Fruit fly (Drosophila melanogaster) whole organism, embryonic: Measurements from ENCODE around the gene PGRP-LF.

Experiments used
- B-H2 ChIP-seq: fragments of 200-800 bp; sonication (Bioruptor generic); optimal IDR thresholded peaks from 2 replicates; lab custom pipeline; 2018; ENCODE audit warnings: missing biosample characterization, mild to moderate bottlenecking, missing genetic modification characterization
- CG11456 ChIP-seq: fragments of 200-800 bp; sonication (Bioruptor generic); IDR thresholded peaks from 3 replicates; pipeline ENCODE4 v1.3.6; 2022; ENCODE audit warnings: missing biosample characterization, missing genetic modification characterization
- CG12391 ChIP-seq: fragments of 200-800 bp; sonication (Bioruptor generic); optimal IDR thresholded peaks from 3 replicates; lab custom pipeline; 2018; ENCODE audit warnings: missing biosample characterization, mild to moderate bottlenecking, missing genetic modification characterization, moderate library complexity
- CG13123 ChIP-seq: fragments of 200-800 bp; sonication (Bioruptor generic); optimal IDR thresholded peaks from 2 replicates; lab custom pipeline; 2016; ENCODE audit warnings: missing biosample characterization, missing genetic modification characterization
- CG14667 ChIP-seq: fragments of 200-800 bp; sonication (Bioruptor generic); IDR thresholded peaks from 2 replicates; pipeline ENCODE4 v1.3.6; 2022; ENCODE audit warnings: missing biosample characterization, missing genetic modification characterization
- CG17186 ChIP-seq: fragments of 200-800 bp; sonication (Bioruptor generic); optimal IDR thresholded peaks from 3 replicates; lab custom pipeline; 2017; ENCODE audit warnings: missing biosample characterization, missing genetic modification reagents, missing genetic modification characterization
- CG17829 ChIP-seq: fragments of 200-800 bp; optimal IDR thresholded peaks from 2 replicates; lab custom pipeline; 2019; ENCODE audit warnings: missing biosample characterization, mild to moderate bottlenecking, missing genetic modification characterization, moderate library complexity
- CG18619 ChIP-seq: fragments of 200-800 bp; sonication (Bioruptor generic); optimal IDR thresholded peaks from 3 replicates; lab custom pipeline; 2017; ENCODE audit warnings: missing biosample characterization, mild to moderate bottlenecking, missing genetic modification characterization
- CG18764 ChIP-seq: fragments of 200-800 bp; sonication (Bioruptor generic); optimal IDR thresholded peaks from 3 replicates; lab custom pipeline; 2016; ENCODE audit warnings: missing biosample characterization, missing genetic modification characterization
- CG2120 ChIP-seq: fragments of 200-800 bp; sonication (Bioruptor generic); optimal IDR thresholded peaks from 3 replicates; lab custom pipeline; 2016; ENCODE audit warnings: missing biosample characterization, missing genetic modification characterization
- CG30431 ChIP-seq: fragments of 200-800 bp; sonication (Bioruptor generic); optimal IDR thresholded peaks from 2 replicates; lab custom pipeline; 2017; ENCODE audit warnings: missing biosample characterization, missing genetic modification characterization
- CG4282 ChIP-seq: fragments of 200-800 bp; sonication (Bioruptor generic); optimal IDR thresholded peaks from 2 replicates; lab custom pipeline; 2016; ENCODE audit warnings: missing biosample characterization, missing genetic modification characterization
- CG4328 ChIP-seq: fragments of 200-800 bp; sonication (Bioruptor generic); optimal IDR thresholded peaks from 3 replicates; lab custom pipeline; 2017; ENCODE audit warnings: missing biosample characterization, missing genetic modification reagents, missing genetic modification characterization
- CG4360 ChIP-seq: fragments of 200-800 bp; sonication (Bioruptor generic); IDR thresholded peaks from 2 replicates; pipeline ENCODE4 v1.3.6; 2022; ENCODE audit warnings: missing biosample characterization, missing genetic modification characterization
- CG7745 ChIP-seq: fragments of 200-800 bp; sonication (Bioruptor generic); optimal IDR thresholded peaks from 2 replicates; lab custom pipeline; 2018; ENCODE audit warnings: missing biosample characterization, mild to moderate bottlenecking, missing genetic modification characterization, moderate library complexity
- CG7963 ChIP-seq: fragments of 200-800 bp; sonication (Bioruptor generic); IDR thresholded peaks from 3 replicates; pipeline ENCODE4 v1.3.6; 2022; ENCODE audit warnings: missing biosample characterization, missing genetic modification characterization; ENCODE audit not compliant: partially characterized antibody
- CG7987 ChIP-seq: fragments of 200-800 bp; sonication (Bioruptor generic); optimal IDR thresholded peaks from 2 replicates; lab custom pipeline; 2018; ENCODE audit warnings: missing biosample characterization, mild to moderate bottlenecking, missing genetic modification characterization, moderate library complexity
- CG9932 ChIP-seq: fragments of 200-800 bp; sonication (Bioruptor generic); IDR thresholded peaks from 2 replicates; pipeline ENCODE4 v1.3.6; 2022; ENCODE audit warnings: missing biosample characterization, missing genetic modification characterization
- CrebB ChIP-seq: fragments of 200-800 bp; sonication (Bioruptor generic); optimal IDR thresholded peaks from 3 replicates; lab custom pipeline; 2018; ENCODE audit warnings: missing biosample characterization, mild to moderate bottlenecking, missing genetic modification characterization
- Eip74EF ChIP-seq, 2 experiments: fragments of 200-800 bp in 1 of 2; fragments of >200 bp in 1 of 2; sonication (Bioruptor generic) in 1 of 2; optimal IDR thresholded peaks; 2 replicates each; lab custom pipeline; 2017 to 2019; ENCODE audit warnings: missing biosample characterization in 2 of 2, missing genetic modification characterization in 2 of 2, mild to moderate bottlenecking in 1 of 2, moderate library complexity in 1 of 2
- GATAe ChIP-seq: fragments of 200-800 bp; sonication (Bioruptor generic); conservative IDR thresholded peaks from 2 replicates; pipeline ENCODE4 v1.3.6; 2022; ENCODE audit warnings: missing biosample characterization, missing genetic modification characterization
- Hey ChIP-seq: fragments of 200-800 bp; sonication (Bioruptor generic); optimal IDR thresholded peaks from 3 replicates; lab custom pipeline; 2018; ENCODE audit warnings: missing biosample characterization, mild to moderate bottlenecking, missing genetic modification characterization
- Hr39 ChIP-seq: fragments of >200 bp; optimal IDR thresholded peaks from 2 replicates; lab custom pipeline; 2017
- Hsf ChIP-seq: fragments of 200-800 bp; sonication (Bioruptor generic); optimal IDR thresholded peaks from 3 replicates; lab custom pipeline; 2016; ENCODE audit warnings: missing biosample characterization, missing genetic modification characterization
- MBD-R2 ChIP-seq: fragments of 200-800 bp; sonication (Bioruptor generic); IDR thresholded peaks from 2 replicates; pipeline ENCODE4 v1.3.6; 2022; ENCODE audit warnings: missing biosample characterization, missing genetic modification characterization
- NFAT ChIP-seq: fragments of 200-800 bp; sonication (Bioruptor generic); IDR thresholded peaks from 2 replicates; pipeline ENCODE4 v1.3.6; 2022; ENCODE audit warnings: missing biosample characterization, missing genetic modification characterization
- Side ChIP-seq: fragments of 200-800 bp; sonication (Bioruptor generic); optimal IDR thresholded peaks from 2 replicates; lab custom pipeline; 2016; ENCODE audit warnings: missing biosample characterization, missing genetic modification characterization
- Sox100B ChIP-seq: fragments of 200-800 bp; sonication (Bioruptor generic); optimal IDR thresholded peaks from 3 replicates; lab custom pipeline; 2018; ENCODE audit warnings: missing biosample characterization, mild to moderate bottlenecking, missing genetic modification characterization
- ac ChIP-seq: fragments of 200-800 bp; sonication (Bioruptor generic); optimal IDR thresholded peaks from 3 replicates; lab custom pipeline; 2017; ENCODE audit warnings: missing biosample characterization, mild to moderate bottlenecking, missing genetic modification characterization
- ap ChIP-seq: fragments of 200-800 bp; sonication (Bioruptor generic); IDR thresholded peaks from 2 replicates; pipeline ENCODE4 v1.3.6; 2022; ENCODE audit warnings: missing biosample characterization, missing genetic modification characterization
- ash1 ChIP-seq: fragments of 200-800 bp; sonication (Bioruptor generic); optimal IDR thresholded peaks from 2 replicates; lab custom pipeline; 2018; ENCODE audit warnings: missing biosample characterization, mild to moderate bottlenecking, missing genetic modification characterization
- az2 ChIP-seq: fragments of 200-800 bp; sonication (Bioruptor generic); optimal IDR thresholded peaks from 3 replicates; lab custom pipeline; 2016; ENCODE audit warnings: missing biosample characterization, missing genetic modification characterization
- chn ChIP-seq: fragments of 200-800 bp; sonication (Bioruptor generic); optimal IDR thresholded peaks from 2 replicates; lab custom pipeline; 2016; ENCODE audit warnings: missing biosample characterization, missing genetic modification characterization
- eve ChIP-seq, 2 experiments: fragments of >200 bp; optimal IDR thresholded peaks; 2 replicates each; lab custom pipeline; 2017; ENCODE audit warnings: missing biosample characterization in 2 of 2, missing genetic modification characterization in 2 of 2
- gce ChIP-seq: fragments of 200-800 bp; sonication (Bioruptor generic); IDR thresholded peaks from 3 replicates; pipeline ENCODE4 v1.3.6; 2022; ENCODE audit warnings: missing biosample characterization, missing genetic modification characterization
- hbn ChIP-seq: fragments of 200-800 bp; sonication (Bioruptor generic); IDR thresholded peaks from 2 replicates; pipeline ENCODE4 v1.3.6; 2022; ENCODE audit warnings: missing biosample characterization, missing genetic modification characterization; ENCODE audit not compliant: partially characterized antibody
- hkb ChIP-seq, 2 experiments: fragments of 200-800 bp in 1 of 2; fragments of >200 bp in 1 of 2; sonication (Bioruptor generic) in 1 of 2; IDR thresholded peaks in 1 of 2; optimal IDR thresholded peaks in 1 of 2; 2 replicates each; pipeline versions ENCODE4 v1.3.6 to Lab custom; 2017 to 2022; ENCODE audit warnings: missing biosample characterization in 1 of 2, missing genetic modification characterization in 1 of 2
- jigr1 ChIP-seq: fragments of 200-800 bp; sonication (Bioruptor generic); IDR thresholded peaks from 3 replicates; pipeline ENCODE4 v1.3.6; 2022; ENCODE audit warnings: missing biosample characterization, missing genetic modification characterization
- lilli ChIP-seq: fragments of 200-800 bp; sonication (Bioruptor generic); optimal IDR thresholded peaks from 3 replicates; lab custom pipeline; 2016; ENCODE audit warnings: missing biosample characterization, missing genetic modification characterization
- mld ChIP-seq: fragments of 200-800 bp; sonication (Bioruptor generic); IDR thresholded peaks from 3 replicates; pipeline ENCODE4 v1.3.6; 2022; ENCODE audit warnings: missing biosample characterization, missing genetic modification characterization; ENCODE audit not compliant: partially characterized antibody
- org-1 ChIP-seq: fragments of 200-800 bp; sonication (Bioruptor generic); optimal IDR thresholded peaks from 2 replicates; lab custom pipeline; 2017; ENCODE audit warnings: missing biosample characterization, missing genetic modification characterization
- pb ChIP-seq: fragments of 200-800 bp; sonication (Bioruptor generic); optimal IDR thresholded peaks from 3 replicates; lab custom pipeline; 2016; ENCODE audit warnings: missing biosample characterization, missing genetic modification characterization
- pita ChIP-seq: fragments of 200-800 bp; sonication (Bioruptor generic); optimal IDR thresholded peaks from 2 replicates; lab custom pipeline; 2017; ENCODE audit warnings: missing biosample characterization, mild to moderate bottlenecking, missing genetic modification characterization
- pzg ChIP-seq: fragments of 200-800 bp; sonication (Bioruptor generic); optimal IDR thresholded peaks from 3 replicates; lab custom pipeline; 2018; ENCODE audit warnings: missing biosample characterization, mild to moderate bottlenecking, missing genetic modification characterization, moderate library complexity
- repo ChIP-seq: fragments of 200-800 bp; sonication (Bioruptor generic); optimal IDR thresholded peaks from 2 replicates; lab custom pipeline; 2016; ENCODE audit warnings: missing biosample characterization, missing genetic modification characterization
- slou ChIP-seq: fragments of 200-800 bp; sonication (Bioruptor generic); optimal IDR thresholded peaks from 3 replicates; lab custom pipeline; 2016; ENCODE audit warnings: missing biosample characterization, missing genetic modification characterization
- sna ChIP-seq: fragments of 200-800 bp; sonication (Bioruptor generic); IDR thresholded peaks from 2 replicates; pipeline ENCODE4 v1.3.6; 2022; ENCODE audit warnings: missing biosample characterization, missing genetic modification characterization; ENCODE audit not compliant: partially characterized antibody
- tgo ChIP-seq: fragments of 200-800 bp; sonication (Bioruptor generic); IDR thresholded peaks from 3 replicates; pipeline ENCODE4 v1.3.6; 2022; ENCODE audit warnings: missing biosample characterization, missing genetic modification characterization
- zf30C ChIP-seq: fragments of 200-800 bp; sonication (Bioruptor generic); optimal IDR thresholded peaks from 3 replicates; lab custom pipeline; 2018; ENCODE audit warnings: missing biosample characterization, mild to moderate bottlenecking, missing genetic modification characterization
- zfh1 ChIP-seq: fragments of 200-800 bp; sonication (Bioruptor generic); IDR thresholded peaks from 3 replicates; pipeline ENCODE4 v1.3.6; 2022; ENCODE audit warnings: missing biosample characterization, missing genetic modification characterization

Gene PGRP-LF

DNA sequence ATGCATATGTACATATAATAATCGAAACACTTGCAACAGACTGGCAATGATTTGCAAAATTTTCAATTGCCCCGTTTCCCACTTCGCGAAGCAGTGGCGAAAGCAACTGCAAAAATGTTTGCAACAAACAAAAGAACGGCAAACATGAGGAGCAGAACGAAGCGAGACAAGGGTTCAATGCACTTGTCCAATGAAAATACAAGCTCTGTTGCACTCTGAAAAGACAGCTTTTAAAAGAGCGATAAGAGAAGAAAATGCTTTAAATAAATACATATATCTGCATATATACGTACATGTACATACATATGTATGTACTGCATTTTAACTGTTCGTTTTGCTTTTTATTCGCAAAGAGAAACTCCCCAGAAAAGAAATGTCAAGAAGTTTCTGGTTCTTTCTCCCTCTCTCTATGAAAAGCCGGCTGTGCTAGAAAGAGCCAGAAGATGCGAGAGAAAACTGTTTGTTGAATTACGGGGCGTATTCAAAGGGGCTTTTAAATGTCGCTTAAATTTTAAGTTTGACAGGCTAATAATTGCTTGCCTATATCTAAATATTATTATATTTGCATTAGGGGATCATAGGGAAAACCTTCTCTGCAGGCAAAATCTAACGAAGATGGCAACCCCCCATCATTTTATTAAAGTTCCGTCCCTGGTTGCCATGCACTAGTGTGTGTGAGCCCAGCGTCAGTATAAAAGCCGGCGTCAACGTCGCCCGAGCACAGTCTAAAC, 34.1 kb downstream of the PGRP-LF start, which contains the start of gene Hsp27 (continued):
- peak; percentile 96 for TF ChIP-seq MBD-R2 (GFP tag; lab: Robert Waterston, UW)
- peak; percentile 70 for TF ChIP-seq CG7745 (tag; lab: Kevin White, UChicago)
- peak; percentile 98 for TF ChIP-seq lilli (GFP tag; lab: Kevin White, UChicago)
- peak; percentile 98 for TF ChIP-seq CG14667 (GFP tag; lab: Robert Waterston, UW)
- TF ChIP-seq CG17186: peak; percentile 92
- TF ChIP-seq zfh1: peak; percentile 99
- TF ChIP-seq hkb (optimal IDR thresholded peaks at IDR 0.05; lab: Kevin White, UChicago): no peak
- peak; percentile 99 for TF ChIP-seq hkb (GFP tag; IDR thresholded peaks at IDR 0.05; lab: Robert Waterston, UW)
- TF ChIP-seq mld (GFP tag; lab: Robert Waterston, UW): no peak
- peak; percentile 97 for TF ChIP-seq CG18764
- no peak for TF ChIP-seq zf30C
- TF ChIP-seq CG30431: peak; percentile 98
- TF ChIP-seq CG13123 (GFP tag; lab: Kevin White, UChicago): peak; percentile 95
- peak; percentile 84 for TF ChIP-seq CG4328 (GFP tag; lab: Kevin White, UChicago)
- peak; percentile 97 for TF ChIP-seq CG2120
- TF ChIP-seq CG7963: no peak
- TF ChIP-seq slou (GFP tag; lab: Kevin White, UChicago): peak; percentile 97
- TF ChIP-seq CG9932 (GFP tag; lab: Robert Waterston, UW): peak; percentile 96
- TF ChIP-seq Hsf: peak; percentile 97
- peak; percentile 99 for TF ChIP-seq tgo (GFP tag; lab: Robert Waterston, UW)
- peak; percentile 25 for TF ChIP-seq pzg
- TF ChIP-seq NFAT (GFP tag; lab: Robert Waterston, UW): peak; percentile 97
- peak; percentile 93 for TF ChIP-seq CrebB (tag; lab: Kevin White, UChicago)
- peak; percentile 62 for TF ChIP-seq CG4282
- TF ChIP-seq org-1 (GFP tag; lab: Kevin White, UChicago): peak; percentile 97
- TF ChIP-seq chn (GFP tag; lab: Kevin White, UChicago): peak; percentile 96
- TF ChIP-seq GATAe (GFP tag; lab: Robert Waterston, UW): peak; percentile 92
- peak; percentile 97 for TF ChIP-seq CG18619 (GFP tag; lab: Kevin White, UChicago)
- peak; percentile 82 for TF ChIP-seq ac
- peak; percentile 98 for TF ChIP-seq CG11456 (GFP tag; lab: Robert Waterston, UW)
- no peak for TF ChIP-seq eve (GFP tag; optimal IDR thresholded peaks at IDR 0.05; lab: Kevin White, UChicago)
- peak; percentile 99 for TF ChIP-seq az2 (GFP tag; lab: Kevin White, UChicago)
- peak; percentile 96 for TF ChIP-seq CG7987 (GFP tag; lab: Kevin White, UChicago)
- TF ChIP-seq sna (GFP tag; lab: Robert Waterston, UW): no peak
- peak; percentile 91 for TF ChIP-seq pb (GFP tag; lab: Kevin White, UChicago)
- peak; percentile 78 for TF ChIP-seq ash1
- peak in 1 of 2 experiments; percentile 97 for TF ChIP-seq Eip74EF (GFP tag; optimal IDR thresholded peaks at IDR 0.05; lab: Kevin White, UChicago)
- peak; percentile 56 for TF ChIP-seq Hey (tag; lab: Kevin White, UChicago)
- TF ChIP-seq pita: no peak
- peak; percentile 95 for TF ChIP-seq Side (GFP tag; lab: Kevin White, UChicago)
- TF ChIP-seq hbn: no peak
- TF ChIP-seq B-H2: peak; percentile 75
- TF ChIP-seq CG12391 (tag; lab: Kevin White, UChicago): peak; percentile 98
- TF ChIP-seq jigr1 (GFP tag; lab: Robert Waterston, UW): peak; percentile 98
- TF ChIP-seq Sox100B (GFP tag; lab: Kevin White, UChicago): peak; percentile 97
- TF ChIP-seq repo (GFP tag; lab: Kevin White, UChicago): peak; percentile 89
- no peak for TF ChIP-seq Hr39 (lab: Kevin White, UChicago)
- peak; percentile 98 for TF ChIP-seq CG17829
- TF ChIP-seq CG4360 (GFP tag; lab: Robert Waterston, UW): peak; percentile 86
- TF ChIP-seq gce (GFP tag; lab: Robert Waterston, UW): peak; percentile 98
- peak; percentile 95 for TF ChIP-seq ap (GFP tag; lab: Robert Waterston, UW)
